Fruit fly (Drosophila melanogaster): Measurements from ENCODE around the gene hth.

dm6 chr3R:10505537-10505936, 133.8 kb downstream of the hth start:
- no peak for TF ChIP-seq CG14655 (GFP tag; optimal IDR thresholded peaks at IDR 0.05)
- TF ChIP-seq CG34367 (tag; optimal IDR thresholded peaks at IDR 0.05): no peak
- TF ChIP-seq CG8159 (tag; optimal IDR thresholded peaks at IDR 0.05): no peak
- no peak for TF ChIP-seq CG8301 (tag; optimal IDR thresholded peaks at IDR 0.05)
- no peak for TF ChIP-seq CG12605 (GFP tag; IDR thresholded peaks at IDR 0.05)
- TF ChIP-seq D1 (tag; optimal IDR thresholded peaks at IDR 0.05): no peak
- TF ChIP-seq CG13204 (GFP tag; optimal IDR thresholded peaks at IDR 0.05): no peak
- no peak for TF ChIP-seq Snoo (tag; optimal IDR thresholded peaks at IDR 0.05)

All from whole organism, pupa.